Worm (Caenorhabditis elegans) whole organism, L3 larva: ENCODE results near the gene srh-18.

Experiments used
- R02D3.7 ChIP-seq: fragments of 150-350 bp; optimal IDR thresholded peaks from 2 replicates; lab custom pipeline; 2014; ENCODE audit warnings: missing biosample characterization, missing genetic modification characterization
- ZK546.5 ChIP-seq: sonication (generic microtip); optimal IDR thresholded peaks from 2 replicates; lab custom pipeline; 2017; ENCODE audit warnings: missing biosample characterization, missing genetic modification characterization
- aly-2 ChIP-seq: fragments of 150-350 bp; optimal IDR thresholded peaks from 2 replicates; lab custom pipeline; 2014; ENCODE audit warnings: missing biosample characterization, missing genetic modification characterization
- ama-1 ChIP-seq: fragments of 150-350 bp; optimal IDR thresholded peaks from 2 replicates; lab custom pipeline; 2018
- ceh-16 ChIP-seq: sonication (generic microtip); optimal IDR thresholded peaks from 2 replicates; lab custom pipeline; 2017; ENCODE audit warnings: missing biosample characterization, missing genetic modification characterization
- ceh-28 ChIP-seq: fragments of 150-350 bp; optimal IDR thresholded peaks from 2 replicates; lab custom pipeline; 2014; ENCODE audit warnings: missing biosample characterization, missing genetic modification reagents, missing genetic modification characterization
- ceh-82 ChIP-seq: fragments of 150-350 bp; optimal IDR thresholded peaks from 2 replicates; lab custom pipeline; 2014; ENCODE audit warnings: missing biosample characterization, missing genetic modification characterization
- ceh-9 ChIP-seq: sonication (generic microtip); optimal IDR thresholded peaks from 2 replicates; lab custom pipeline; 2018; ENCODE audit warnings: missing biosample characterization, missing genetic modification characterization
- daf-12 ChIP-seq: fragments of 150-350 bp; optimal IDR thresholded peaks from 2 replicates; lab custom pipeline; 2014; ENCODE audit warnings: missing biosample characterization, missing genetic modification reagents, missing genetic modification characterization
- egl-27 ChIP-seq: sonication (generic microtip); optimal IDR thresholded peaks from 4 replicates; lab custom pipeline; 2017; ENCODE audit warnings: missing biosample characterization, missing genetic modification reagents, missing genetic modification characterization
- egl-5 ChIP-seq: fragments of 150-350 bp; optimal IDR thresholded peaks from 2 replicates; lab custom pipeline; 2017; ENCODE audit warnings: missing biosample characterization, missing genetic modification reagents, missing genetic modification characterization, inconsistent platforms
- elt-1 ChIP-seq: fragments of 150-350 bp; optimal IDR thresholded peaks from 2 replicates; lab custom pipeline; 2014; ENCODE audit warnings: missing biosample characterization, missing genetic modification characterization
- elt-2 ChIP-seq: sonication (generic microtip); optimal IDR thresholded peaks from 2 replicates; lab custom pipeline; 2016; ENCODE audit warnings: missing genetic modification reagents, mild to moderate bottlenecking, missing genetic modification characterization, missing compliant biosample characterization
- elt-3 ChIP-seq, 3 experiments: fragments of 150-350 bp in 1 of 3; sonication (generic microtip) in 2 of 3; optimal IDR thresholded peaks; 2 replicates in 2 of 3; 4 replicates in 1 of 3; lab custom pipeline; 2014 to 2017; ENCODE audit warnings: missing biosample characterization in 3 of 3, missing genetic modification characterization in 3 of 3
- eor-1 ChIP-seq, 2 experiments: fragments of 150-350 bp; optimal IDR thresholded peaks; 2 replicates each; lab custom pipeline; 2014 to 2018; ENCODE audit warnings: missing biosample characterization in 2 of 2, missing genetic modification characterization in 2 of 2
- fkh-10 ChIP-seq: sonication (generic microtip); optimal IDR thresholded peaks from 2 replicates; lab custom pipeline; 2017; ENCODE audit warnings: missing biosample characterization, missing genetic modification reagents, missing genetic modification characterization
- fkh-2 ChIP-seq: fragments of 150-350 bp; optimal IDR thresholded peaks from 2 replicates; lab custom pipeline; 2014; ENCODE audit warnings: missing biosample characterization, missing genetic modification reagents, missing genetic modification characterization
- fos-1 ChIP-seq: fragments of 150-350 bp; optimal IDR thresholded peaks from 2 replicates; lab custom pipeline; 2014; ENCODE audit warnings: missing biosample characterization, missing genetic modification characterization
- hmg-11 ChIP-seq: sonication (generic microtip); optimal IDR thresholded peaks from 2 replicates; lab custom pipeline; 2016; ENCODE audit warnings: missing genetic modification characterization, missing compliant biosample characterization
- jun-1 ChIP-seq: fragments of 150-350 bp; optimal IDR thresholded peaks from 2 replicates; lab custom pipeline; 2014; ENCODE audit warnings: missing biosample characterization, missing genetic modification reagents, missing genetic modification characterization
- lin-15B ChIP-seq: fragments of 150-350 bp; optimal IDR thresholded peaks from 2 replicates; lab custom pipeline; 2014; ENCODE audit warnings: missing biosample characterization, missing genetic modification characterization
- lin-39 ChIP-seq: fragments of 150-350 bp; optimal IDR thresholded peaks from 2 replicates; lab custom pipeline; 2018; ENCODE audit warnings: missing biosample characterization, missing genetic modification reagents, missing genetic modification characterization
- lsy-12 ChIP-seq: sonication (generic microtip); optimal IDR thresholded peaks from 2 replicates; lab custom pipeline; 2016; ENCODE audit warnings: mild to moderate bottlenecking, missing genetic modification characterization, missing compliant biosample characterization
- mdl-1 ChIP-seq: fragments of 150-350 bp; optimal IDR thresholded peaks from 2 replicates; lab custom pipeline; 2014; ENCODE audit warnings: missing biosample characterization, missing genetic modification characterization
- mml-1 ChIP-seq: fragments of 150-350 bp; sonication (generic microtip); optimal IDR thresholded peaks from 3 replicates; lab custom pipeline; 2014; ENCODE audit warnings: missing biosample characterization, missing genetic modification characterization
- nfya-1 ChIP-seq: sonication (generic microtip); optimal IDR thresholded peaks from 2 replicates; lab custom pipeline; 2017; ENCODE audit warnings: missing genetic modification characterization, mild to moderate bottlenecking, missing compliant biosample characterization, antibody characterized with exemption, moderate library complexity; ENCODE audit not compliant: insufficient read depth
- nhr-11 ChIP-seq: fragments of 150-350 bp; optimal IDR thresholded peaks from 2 replicates; lab custom pipeline; 2014; ENCODE audit warnings: missing biosample characterization, missing genetic modification characterization
- nhr-12 ChIP-seq: fragments of 150-350 bp; optimal IDR thresholded peaks from 2 replicates; lab custom pipeline; 2014; ENCODE audit warnings: missing biosample characterization, missing genetic modification characterization
- nhr-23 ChIP-seq: fragments of 150-350 bp; optimal IDR thresholded peaks from 2 replicates; lab custom pipeline; 2014; ENCODE audit warnings: missing biosample characterization, missing genetic modification reagents, missing genetic modification characterization
- nhr-237 ChIP-seq: fragments of 150-350 bp; optimal IDR thresholded peaks from 2 replicates; lab custom pipeline; 2014; ENCODE audit warnings: missing biosample characterization, missing genetic modification characterization
- nhr-25 ChIP-seq: sonication (generic microtip); optimal IDR thresholded peaks from 2 replicates; lab custom pipeline; 2017; ENCODE audit warnings: missing biosample characterization, missing genetic modification characterization
- nhr-28 ChIP-seq: fragments of 150-350 bp; optimal IDR thresholded peaks from 2 replicates; lab custom pipeline; 2014; ENCODE audit warnings: missing biosample characterization, missing genetic modification characterization
- nhr-43 ChIP-seq: sonication (generic microtip); optimal IDR thresholded peaks from 2 replicates; lab custom pipeline; 2016; ENCODE audit warnings: mild to moderate bottlenecking, missing genetic modification characterization, missing compliant biosample characterization; ENCODE audit not compliant: poor library complexity, severe bottlenecking
- nhr-67 ChIP-seq: fragments of 150-350 bp; optimal IDR thresholded peaks from 2 replicates; lab custom pipeline; 2014; ENCODE audit warnings: missing biosample characterization, missing genetic modification characterization
- nhr-76 ChIP-seq: fragments of 150-350 bp; sonication (generic microtip); optimal IDR thresholded peaks from 5 replicates; lab custom pipeline; 2014; ENCODE audit warnings: missing biosample characterization, missing genetic modification characterization
- nhr-77 ChIP-seq: fragments of 150-350 bp; optimal IDR thresholded peaks from 2 replicates; lab custom pipeline; 2014; ENCODE audit warnings: missing biosample characterization, missing genetic modification characterization
- pha-4 ChIP-seq: fragments of 150-350 bp; optimal IDR thresholded peaks from 2 replicates; lab custom pipeline; 2014; ENCODE audit warnings: missing biosample characterization, missing genetic modification reagents, missing genetic modification characterization
- pqm-1 ChIP-seq: fragments of 150-350 bp; optimal IDR thresholded peaks from 2 replicates; lab custom pipeline; 2017; ENCODE audit warnings: missing biosample characterization, missing genetic modification characterization, inconsistent platforms
- sea-2 ChIP-seq: fragments of 150-350 bp; sonication (generic microtip); optimal IDR thresholded peaks from 4 replicates; lab custom pipeline; 2014; ENCODE audit warnings: missing biosample characterization, missing genetic modification reagents, missing genetic modification characterization
- skn-1 ChIP-seq: fragments of 150-350 bp; optimal IDR thresholded peaks from 2 replicates; lab custom pipeline; 2014; ENCODE audit warnings: missing biosample characterization, missing genetic modification characterization
- snpc-4 ChIP-seq: fragments of 150-350 bp; optimal IDR thresholded peaks from 2 replicates; lab custom pipeline; 2014; ENCODE audit warnings: missing biosample characterization, missing genetic modification characterization
- tbx-2 ChIP-seq: sonication (generic microtip); optimal IDR thresholded peaks from 2 replicates; lab custom pipeline; 2016; ENCODE audit warnings: mild to moderate bottlenecking, missing genetic modification characterization, missing compliant biosample characterization
- unc-39 ChIP-seq: sonication (generic microtip); optimal IDR thresholded peaks from 4 replicates; lab custom pipeline; 2017; ENCODE audit warnings: missing biosample characterization, missing genetic modification characterization
- unc-62 ChIP-seq: fragments of 150-350 bp; sonication (generic microtip); optimal IDR thresholded peaks from 4 replicates; lab custom pipeline; 2014; ENCODE audit warnings: missing biosample characterization, missing genetic modification reagents, missing genetic modification characterization
- zag-1 ChIP-seq: fragments of 150-350 bp; optimal IDR thresholded peaks from 2 replicates; lab custom pipeline; 2014; ENCODE audit warnings: missing biosample characterization, missing genetic modification characterization
- ztf-11 ChIP-seq: fragments of 150-350 bp; optimal IDR thresholded peaks from 2 replicates; lab custom pipeline; 2014; ENCODE audit warnings: missing biosample characterization, missing genetic modification characterization
- ztf-4 ChIP-seq: fragments of 150-350 bp; optimal IDR thresholded peaks from 2 replicates; lab custom pipeline; 2014; ENCODE audit warnings: missing biosample characterization, missing genetic modification characterization

Gene srh-18

ce11 chrV:13313045-13313623 lies 5.1 kb upstream of the srh-18 start, which contains the start of gene C50B6.3:
TSS of gene C50B6.3 (plus strand) at chrV:13313573.
- TF ChIP-seq nhr-28 (tag; lab: Kevin White, UChicago), result no peak
- no peak for TF ChIP-seq ztf-4 (tag; lab: Kevin White, UChicago)
- peak; percentile 82 for TF ChIP-seq lsy-12
- TF ChIP-seq tbx-2 (tag; lab: Kevin White, UChicago), result peak; percentile 4
- TF ChIP-seq pqm-1 (tag; lab: Kevin White, UChicago), result peak; percentile 19
- TF ChIP-seq unc-62 (GFP tag; lab: Kevin White, UChicago), result no peak
- TF ChIP-seq nhr-76 (tag; lab: Kevin White, UChicago), result no peak
- no peak for TF ChIP-seq unc-39 (tag; lab: Kevin White, UChicago)
- peak; percentile 83 for TF ChIP-seq pha-4 (tag; lab: Kevin White, UChicago)
- TF ChIP-seq egl-5 (tag; lab: Kevin White, UChicago), result peak; percentile 68
- TF ChIP-seq elt-3 (tag; optimal IDR thresholded peaks at IDR 0.05; lab: Kevin White, UChicago), result no peak
- no peak for TF ChIP-seq fkh-2 (tag; lab: Kevin White, UChicago)
- TF ChIP-seq daf-12 (tag; lab: Kevin White, UChicago), result no peak
- peak; percentile 42 for TF ChIP-seq elt-1 (tag; lab: Kevin White, UChicago)
- TF ChIP-seq eor-1 (tag; optimal IDR thresholded peaks at IDR 0.05; lab: Kevin White, UChicago), result no peak
- no peak for TF ChIP-seq egl-27 (tag; lab: Kevin White, UChicago)
- TF ChIP-seq zag-1 (tag; lab: Kevin White, UChicago), result no peak
- peak; percentile 14 for TF ChIP-seq elt-2 (tag; lab: Kevin White, UChicago)
- no peak for TF ChIP-seq aly-2
- no peak for TF ChIP-seq fkh-10 (GFP tag; lab: Kevin White, UChicago)
- TF ChIP-seq fos-1 (tag; lab: Kevin White, UChicago), result no peak
- peak; percentile 75 for TF ChIP-seq lin-39
- TF ChIP-seq mml-1, result no peak
- no peak for TF ChIP-seq sea-2 (GFP tag; lab: Kevin White, UChicago)
- TF ChIP-seq nfya-1 (tag; lab: Kevin White, UChicago), result peak; percentile 78
- no peak for TF ChIP-seq ceh-16 (tag; lab: Kevin White, UChicago)
- TF ChIP-seq nhr-67 (tag; lab: Kevin White, UChicago), result no peak
- peak; percentile 94 for TF ChIP-seq lin-15B (tag; lab: Kevin White, UChicago)
- TF ChIP-seq nhr-12, result no peak
- peak; percentile 63 for TF ChIP-seq nhr-25 (tag; lab: Kevin White, UChicago)
- TF ChIP-seq ceh-28 (tag; lab: Kevin White, UChicago), result peak; percentile 53
- peak; percentile 52 for TF ChIP-seq jun-1 (tag; lab: Kevin White, UChicago)
- TF ChIP-seq ama-1 (lab: Kevin White, UChicago), result no peak
- no peak for TF ChIP-seq nhr-11 (tag; lab: Kevin White, UChicago)
- peak; percentile 2 for TF ChIP-seq skn-1 (tag; lab: Kevin White, UChicago)
- TF ChIP-seq nhr-23 (tag; lab: Kevin White, UChicago), result peak; percentile 90
- no peak for TF ChIP-seq ztf-11 (tag; lab: Kevin White, UChicago)
- no peak for TF ChIP-seq nhr-77
- no peak for TF ChIP-seq nhr-237 (tag; lab: Kevin White, UChicago)
- TF ChIP-seq mdl-1, result no peak
- no peak for TF ChIP-seq snpc-4 (tag; lab: Kevin White, UChicago)
- no peak for TF ChIP-seq ceh-9
- TF ChIP-seq R02D3.7 (tag; lab: Kevin White, UChicago), result peak; percentile 35
- TF ChIP-seq ZK546.5 (tag; lab: Kevin White, UChicago), result no peak
- TF ChIP-seq hmg-11, result peak; percentile 28
- TF ChIP-seq nhr-43 (tag; lab: Kevin White, UChicago), result peak; percentile 94
- peak; percentile 29 for TF ChIP-seq ceh-82
- TF ChIP-seq, all 47 proteins: peak for 19
